Fruit fly (Drosophila melanogaster) whole organism, embryonic: ENCODE results near the gene COX5B.

Source experiments
- Asciz ChIP-seq: fragments of 200-800 bp; sonication (Bioruptor generic); optimal IDR thresholded peaks from 2 replicates; lab custom pipeline; 2017; ENCODE audit warnings: missing biosample characterization, mild to moderate bottlenecking, missing genetic modification characterization, missing genetic modification reagents
- Awh ChIP-seq: fragments of 200-800 bp; sonication (Bioruptor generic); IDR thresholded peaks from 2 replicates; pipeline ENCODE4, ENCODE4 v1.3.6; 2022; ENCODE audit warnings: missing biosample characterization, missing genetic modification characterization
- Bdp1 ChIP-seq: fragments of 200-800 bp; sonication (Bioruptor generic); optimal IDR thresholded peaks from 3 replicates; lab custom pipeline; 2016; ENCODE audit warnings: missing biosample characterization, missing genetic modification characterization
- Bteb2 ChIP-seq: fragments of 200-800 bp; sonication (Bioruptor generic); optimal IDR thresholded peaks from 2 replicates; lab custom pipeline; 2016; ENCODE audit warnings: missing biosample characterization, missing genetic modification characterization
- CG1024 ChIP-seq: fragments of 200-800 bp; sonication (Bioruptor generic); IDR thresholded peaks from 2 replicates; pipeline ENCODE4 v1.3.6; 2022; ENCODE audit warnings: missing biosample characterization, missing genetic modification characterization
- CG10565 ChIP-seq: fragments of 200-800 bp; sonication (Bioruptor generic); optimal IDR thresholded peaks from 3 replicates; lab custom pipeline; 2016; ENCODE audit warnings: missing biosample characterization, mild to moderate bottlenecking, missing genetic modification characterization
- CG12155 ChIP-seq: fragments of 200-800 bp; sonication (Bioruptor generic); optimal IDR thresholded peaks from 3 replicates; lab custom pipeline; 2016; ENCODE audit warnings: missing biosample characterization, missing genetic modification characterization
- CG12769 ChIP-seq: fragments of 200-800 bp; sonication (Bioruptor generic); optimal IDR thresholded peaks from 2 replicates; lab custom pipeline; 2019; ENCODE audit warnings: missing biosample characterization, mild to moderate bottlenecking, missing genetic modification characterization, moderate library complexity
- CG16863 ChIP-seq: fragments of 200-800 bp; sonication (Bioruptor generic); optimal IDR thresholded peaks from 3 replicates; lab custom pipeline; 2016; ENCODE audit warnings: missing biosample characterization, missing genetic modification characterization
- CG17361 ChIP-seq: fragments of 200-800 bp; sonication (Bioruptor generic); IDR thresholded peaks from 3 replicates; pipeline ENCODE4 v1.3.6; 2022; ENCODE audit warnings: missing biosample characterization, missing genetic modification characterization
- CG2889 ChIP-seq: fragments of 200-800 bp; sonication (Bioruptor generic); IDR thresholded peaks from 3 replicates; pipeline ENCODE4 v1.3.6; 2022; ENCODE audit warnings: missing biosample characterization, missing genetic modification characterization
- CG3726 ChIP-seq: fragments of 200-800 bp; sonication (Bioruptor generic); IDR thresholded peaks from 3 replicates; pipeline ENCODE4, ENCODE4 v1.3.6; 2022; ENCODE audit warnings: missing biosample characterization, missing genetic modification characterization
- CG9727 ChIP-seq: fragments of 200-800 bp; sonication (Bioruptor generic); optimal IDR thresholded peaks from 3 replicates; lab custom pipeline; 2017; ENCODE audit warnings: missing biosample characterization, mild to moderate bottlenecking, missing genetic modification characterization
- D19A ChIP-seq: fragments of 200-800 bp; optimal IDR thresholded peaks from 3 replicates; lab custom pipeline; 2019; ENCODE audit warnings: missing biosample characterization, mild to moderate bottlenecking, missing genetic modification characterization, moderate library complexity
- Deaf1 ChIP-seq: fragments of 200-800 bp; optimal IDR thresholded peaks from 3 replicates; lab custom pipeline; 2019; ENCODE audit warnings: missing biosample characterization, mild to moderate bottlenecking, missing genetic modification characterization, moderate library complexity
- Dfd ChIP-seq, 2 experiments: fragments of >200 bp; optimal IDR thresholded peaks; 2 replicates each; lab custom pipeline; 2017; ENCODE audit warnings: missing biosample characterization in 2 of 2, missing genetic modification characterization in 2 of 2
- HLHmδ ChIP-seq: fragments of 200-800 bp; sonication (Bioruptor generic); optimal IDR thresholded peaks from 2 replicates; lab custom pipeline; 2018; ENCODE audit warnings: missing biosample characterization, mild to moderate bottlenecking, missing genetic modification characterization, moderate library complexity
- Lim3 ChIP-seq: fragments of 200-800 bp; sonication (Bioruptor generic); IDR thresholded peaks from 2 replicates; pipeline ENCODE4 v1.3.6; 2022; ENCODE audit warnings: missing biosample characterization, missing genetic modification characterization
- NK7.1 ChIP-seq: fragments of 200-800 bp; sonication (Bioruptor generic); optimal IDR thresholded peaks from 3 replicates; lab custom pipeline; 2016; ENCODE audit warnings: missing biosample characterization, missing genetic modification characterization
- Nf-YC ChIP-seq: fragments of 200-800 bp; optimal IDR thresholded peaks from 3 replicates; lab custom pipeline; 2019; ENCODE audit warnings: missing biosample characterization, mild to moderate bottlenecking, missing genetic modification characterization, moderate library complexity
- NfI ChIP-seq: fragments of 200-800 bp; sonication (Bioruptor generic); optimal IDR thresholded peaks from 3 replicates; lab custom pipeline; 2018; ENCODE audit warnings: missing biosample characterization, mild to moderate bottlenecking, missing genetic modification characterization, moderate library complexity
- Six4 ChIP-seq: fragments of 200-800 bp; sonication (Bioruptor generic); optimal IDR thresholded peaks from 2 replicates; lab custom pipeline; 2016; ENCODE audit warnings: missing biosample characterization, missing genetic modification characterization
- Stat92E ChIP-seq, 3 experiments: fragments of >200 bp in 2 of 3; fragments of 200-800 bp in 1 of 3; sonication (Bioruptor generic) in 1 of 3; optimal IDR thresholded peaks; 2 replicates each; lab custom pipeline; 2017 to 2019; ENCODE audit warnings: missing biosample characterization in 3 of 3, missing genetic modification characterization in 3 of 3, mild to moderate bottlenecking in 1 of 3, moderate library complexity in 1 of 3
- Taf1 ChIP-seq: fragments of 200-800 bp; sonication (Bioruptor generic); IDR thresholded peaks from 2 replicates; pipeline ENCODE4 v1.3.6; 2022; ENCODE audit warnings: missing biosample characterization, missing genetic modification characterization
- abd-A ChIP-seq: fragments of 200-800 bp; sonication (Bioruptor generic); optimal IDR thresholded peaks from 3 replicates; lab custom pipeline; 2019; ENCODE audit warnings: missing biosample characterization, mild to moderate bottlenecking, missing genetic modification characterization, moderate library complexity
- amos ChIP-seq: fragments of 200-800 bp; sonication (Bioruptor generic); IDR thresholded peaks from 2 replicates; pipeline ENCODE4 v1.3.6; 2022; ENCODE audit warnings: missing biosample characterization, missing genetic modification characterization; ENCODE audit not compliant: partially characterized antibody
- bsh ChIP-seq, 2 experiments: fragments of 200-800 bp; sonication (Bioruptor generic); optimal IDR thresholded peaks; 2 replicates each; lab custom pipeline; 2017 to 2018; ENCODE audit warnings: mild to moderate bottlenecking in 2 of 2, missing biosample characterization in 2 of 2, missing genetic modification characterization in 2 of 2, moderate library complexity in 1 of 2
- caup ChIP-seq: fragments of 200-800 bp; sonication (Bioruptor generic); optimal IDR thresholded peaks from 3 replicates; lab custom pipeline; 2017; ENCODE audit warnings: missing biosample characterization, mild to moderate bottlenecking, missing genetic modification characterization, moderate library complexity; ENCODE audit not compliant: severe bottlenecking
- ci ChIP-seq: fragments of 200-800 bp; sonication (Bioruptor generic); IDR thresholded peaks from 3 replicates; pipeline ENCODE4 v1.3.6; 2022; ENCODE audit warnings: missing biosample characterization, missing genetic modification characterization
- cwo ChIP-seq: fragments of 200-800 bp; sonication (Bioruptor generic); optimal IDR thresholded peaks from 3 replicates; lab custom pipeline; 2017; ENCODE audit warnings: missing biosample characterization, missing genetic modification characterization, mild to moderate bottlenecking, moderate library complexity, missing genetic modification reagents
- disco-r ChIP-seq: fragments of 200-800 bp; sonication (Bioruptor generic); optimal IDR thresholded peaks from 2 replicates; lab custom pipeline; 2016; ENCODE audit warnings: missing biosample characterization, missing genetic modification characterization
- dpn ChIP-seq, 2 experiments: fragments of 200-800 bp; sonication (Bioruptor generic); optimal IDR thresholded peaks; 3 replicates each; lab custom pipeline; 2016; ENCODE audit warnings: missing biosample characterization in 2 of 2, missing genetic modification characterization in 2 of 2
- fd64A ChIP-seq: fragments of 200-800 bp; sonication (Bioruptor generic); optimal IDR thresholded peaks from 3 replicates; lab custom pipeline; 2018; ENCODE audit warnings: missing biosample characterization, mild to moderate bottlenecking, missing genetic modification characterization
- gcm ChIP-seq: fragments of 200-800 bp; sonication (Bioruptor generic); optimal IDR thresholded peaks from 2 replicates; lab custom pipeline; 2019; ENCODE audit warnings: missing biosample characterization, mild to moderate bottlenecking, missing genetic modification characterization, moderate library complexity
- gsb-n ChIP-seq: fragments of 200-800 bp; sonication (Bioruptor generic); optimal IDR thresholded peaks from 3 replicates; lab custom pipeline; 2018; ENCODE audit warnings: missing biosample characterization, mild to moderate bottlenecking, missing genetic modification characterization
- her ChIP-seq: fragments of 200-800 bp; sonication (Bioruptor generic); optimal IDR thresholded peaks from 2 replicates; lab custom pipeline; 2016; ENCODE audit warnings: missing biosample characterization, missing genetic modification characterization
- hth ChIP-seq: fragments of >200 bp; optimal IDR thresholded peaks from 2 replicates; lab custom pipeline; 2017; ENCODE audit warnings: inconsistent platforms
- lmd ChIP-seq: fragments of 200-800 bp; sonication (Bioruptor generic); IDR thresholded peaks from 2 replicates; pipeline ENCODE4 v1.3.6; 2022; ENCODE audit warnings: missing biosample characterization, missing genetic modification characterization
- onecut ChIP-seq: fragments of 200-800 bp; sonication (Bioruptor generic); IDR thresholded peaks from 2 replicates; pipeline ENCODE4 v1.3.6; 2022; ENCODE audit warnings: missing biosample characterization, missing genetic modification characterization
- pan ChIP-seq, 4 experiments: fragments of >200 bp in 3 of 4; fragments of 200-800 bp in 1 of 4; sonication (Bioruptor generic) in 1 of 4; optimal IDR thresholded peaks in 3 of 4; IDR thresholded peaks in 1 of 4; 2 replicates each; pipeline versions ENCODE4 v1.3.6 to Lab custom; 2017 to 2022; ENCODE audit warnings: missing biosample characterization in 2 of 4, missing genetic modification characterization in 2 of 4, mixed read lengths in 1 of 4
- ranshi ChIP-seq: fragments of 200-800 bp; sonication (Bioruptor generic); IDR thresholded peaks from 2 replicates; pipeline ENCODE4 v1.3.6; 2022; ENCODE audit warnings: missing biosample characterization, missing genetic modification characterization
- row ChIP-seq: fragments of 200-800 bp; sonication (Bioruptor generic); IDR thresholded peaks from 3 replicates; pipeline ENCODE4 v1.3.6; 2022; ENCODE audit warnings: missing biosample characterization, missing genetic modification characterization
- sd ChIP-seq: fragments of 200-800 bp; sonication (Bioruptor generic); optimal IDR thresholded peaks from 3 replicates; lab custom pipeline; 2018; ENCODE audit warnings: missing biosample characterization, mild to moderate bottlenecking, missing genetic modification characterization, moderate library complexity
- sna ChIP-seq: fragments of 200-800 bp; sonication (Bioruptor generic); IDR thresholded peaks from 2 replicates; pipeline ENCODE4 v1.3.6; 2022; ENCODE audit warnings: missing biosample characterization, missing genetic modification characterization; ENCODE audit not compliant: partially characterized antibody
- sr ChIP-seq: fragments of 200-800 bp; sonication (Bioruptor generic); IDR thresholded peaks from 3 replicates; pipeline ENCODE4 v1.3.6; 2022; ENCODE audit warnings: missing biosample characterization, missing genetic modification characterization
- zen2 ChIP-seq: fragments of 200-800 bp; sonication (Bioruptor generic); IDR thresholded peaks from 3 replicates; pipeline ENCODE4 v1.3.6; 2022; ENCODE audit warnings: missing biosample characterization, missing genetic modification characterization; ENCODE audit not compliant: partially characterized antibody

COX5B gene

dm6 chr2L:6553797-6554188 is 3.8 kb upstream of the COX5B start:
- TF ChIP-seq amos (GFP tag; lab: Robert Waterston, UW) = no peak
- TF ChIP-seq disco-r (GFP tag; lab: Kevin White, UChicago) = no peak
- TF ChIP-seq cwo (GFP tag; lab: Kevin White, UChicago) = peak; percentile 25
- peak; percentile 32 for TF ChIP-seq HLHmδ (GFP tag; lab: Kevin White, UChicago)
- TF ChIP-seq Asciz (GFP tag; lab: Kevin White, UChicago) = no peak
- TF ChIP-seq sr (GFP tag; lab: Robert Waterston, UW) = 0 out of 3 replicates have a peak, but pooled peaks have one; percentile 34
- TF ChIP-seq sd (tag; lab: Kevin White, UChicago) = peak; percentile 55
- TF ChIP-seq Awh (GFP tag; lab: Robert Waterston, UW) = peak; percentile 31; the same call in 1 of the 2 replicates
- TF ChIP-seq Bteb2 = no peak
- TF ChIP-seq caup (GFP tag; lab: Kevin White, UChicago) = no peak
- peak; percentile 58 for TF ChIP-seq abd-A (tag; lab: Kevin White, UChicago)
- TF ChIP-seq CG1024 (GFP tag; lab: Robert Waterston, UW) = no peak
- TF ChIP-seq Six4 (GFP tag; lab: Kevin White, UChicago) = no peak
- peak; percentile 80 for TF ChIP-seq gcm (GFP tag; lab: Kevin White, UChicago)
- TF ChIP-seq pan (optimal IDR thresholded peaks at IDR 0.05; lab: Kevin White, UChicago) = no peak
- no peak for TF ChIP-seq pan (GFP tag; optimal IDR thresholded peaks at IDR 0.05 in 1 of 2, IDR thresholded peaks at IDR 0.05 in 1 of 2)
- peak; percentile 48; the same call in 1 of the 3 replicates for TF ChIP-seq zen2 (GFP tag; lab: Robert Waterston, UW)
- TF ChIP-seq Stat92E (GFP tag; optimal IDR thresholded peaks at IDR 0.05; lab: Kevin White, UChicago) = peak in 1 of 3 experiments; percentile 84

- no peak for TF ChIP-seq lmd
- no peak for TF ChIP-seq Nf-YC (tag; lab: Kevin White, UChicago)
- TF ChIP-seq D19A (tag; lab: Kevin White, UChicago) = no peak
- no peak for TF ChIP-seq CG10565 (GFP tag; lab: Kevin White, UChicago)
- TF ChIP-seq bsh (GFP tag; optimal IDR thresholded peaks at IDR 0.05; lab: Kevin White, UChicago) = no peak
- no peak for TF ChIP-seq Dfd (GFP tag; optimal IDR thresholded peaks at IDR 0.05; lab: Kevin White, UChicago)
- TF ChIP-seq ranshi = no peak
- no peak for TF ChIP-seq row (GFP tag; lab: Robert Waterston, UW)
- TF ChIP-seq CG3726 (GFP tag; lab: Robert Waterston, UW) = no peak
- no peak for TF ChIP-seq onecut (GFP tag; lab: Robert Waterston, UW)
- TF ChIP-seq fd64A = no peak
- no peak for TF ChIP-seq CG2889
- no peak for TF ChIP-seq NfI (GFP tag; lab: Kevin White, UChicago)
- TF ChIP-seq dpn (GFP tag; optimal IDR thresholded peaks at IDR 0.05; lab: Kevin White, UChicago) = no peak
Observed at dm6 chr2L:6559131-6559530, 1.5 kb downstream of the COX5B start, which contains the start of gene COX5BL. COX5BL (plus strand) TSS chr2L:6559431.

- TF ChIP-seq Deaf1 (peak; percentile 70), CG16863 (GFP tag; lab: Kevin White, UChicago) (peak; percentile 94), CG17361 (GFP tag; lab: Robert Waterston, UW) (peak; percentile 97), NK7.1 (GFP tag; lab: Kevin White, UChicago) (peak; percentile 89), CG12769 (peak; percentile 98), Taf1 (GFP tag; lab: Robert Waterston, UW) (peak; percentile 96), Lim3 (GFP tag; lab: Robert Waterston, UW) (peak; percentile 90), sna (GFP tag; lab: Robert Waterston, UW) (no peak), gsb-n (tag; lab: Kevin White, UChicago) (peak; percentile 85), hth (lab: Kevin White, UChicago) (no peak), CG9727 (peak; percentile 96), ci (GFP tag; lab: Robert Waterston, UW) (peak; percentile 98), her (GFP tag; lab: Kevin White, UChicago) (peak; percentile 94), CG12155 (GFP tag; lab: Kevin White, UChicago) (peak; percentile 96), Bdp1 (GFP tag; lab: Kevin White, UChicago) (peak; percentile 87)
Observed at dm6 chr2L:6561463-6562357, 4.1 kb downstream of the COX5B start, which contains the start of the genes Trmt6 and Ent2. Trmt6 (minus strand) TSS chr2L:6562289. Ent2 (plus strand) TSS chr2L:6562325.
